Worm (Caenorhabditis elegans) whole organism, mixed stage, embryonic: ENCODE data around the gene Y77E11A.7.

Source experiments
- M03D4.4 ChIP-seq: sonication (generic microtip); optimal IDR thresholded peaks from 2 replicates; lab custom pipeline; 2017; ENCODE audit warnings: mild to moderate bottlenecking, missing genetic modification characterization, missing compliant biosample characterization
- drap-1 ChIP-seq: fragments of 200-800 bp; sonication (Bioruptor generic); optimal IDR thresholded peaks from 3 replicates; lab custom pipeline; 2018; ENCODE audit warnings: mild to moderate bottlenecking, missing genetic modification characterization, missing compliant biosample characterization
- elt-3 ChIP-seq: fragments of 150-350 bp; optimal IDR thresholded peaks from 2 replicates; lab custom pipeline; 2014; ENCODE audit warnings: missing biosample characterization, missing genetic modification characterization
- nhr-28 ChIP-seq: fragments of 150-350 bp; optimal IDR thresholded peaks from 2 replicates; lab custom pipeline; 2014; ENCODE audit warnings: missing biosample characterization, missing genetic modification characterization
- unc-120 ChIP-seq: sonication (generic microtip); optimal IDR thresholded peaks from 2 replicates; lab custom pipeline; 2017; ENCODE audit warnings: missing genetic modification characterization, missing compliant biosample characterization; ENCODE audit not compliant: poor library complexity, severe bottlenecking
- unc-62 ChIP-seq: fragments of 150-350 bp; optimal IDR thresholded peaks from 2 replicates; lab custom pipeline; 2014; ENCODE audit warnings: missing biosample characterization, missing genetic modification reagents, missing genetic modification characterization

- TF ChIP-seq M03D4.4 (tag; lab: Kevin White, UChicago) (no peak), drap-1 (no peak), elt-3 (no peak), unc-62 (no peak), unc-120 (no peak), nhr-28 (tag; lab: Kevin White, UChicago) (no peak)
Observed at ce11 chrIV:1405780-1406179, 13.9 kb downstream of the Y77E11A.7 start.
